Worm (Caenorhabditis elegans) whole organism, midembryonic: Measurements from ENCODE around the gene F31E9.3.

Experiments
- T22C8.4 ChIP-seq: fragments of 200-800 bp; sonication (Bioruptor generic); IDR thresholded peaks from 2 replicates; pipeline ENCODE4 v1.3.6; 2022; ENCODE audit warnings: missing genetic modification characterization, missing compliant biosample characterization
- cog-1 ChIP-seq: sonication (generic microtip); optimal IDR thresholded peaks from 2 replicates; lab custom pipeline; 2016; ENCODE audit warnings: missing genetic modification characterization, missing compliant biosample characterization
- flt-1 ChIP-seq: fragments of 200-800 bp; sonication (Bioruptor generic); IDR thresholded peaks from 2 replicates; pipeline ENCODE4 v1.3.6; 2022; ENCODE audit warnings: missing genetic modification characterization, missing compliant biosample characterization
- klf-2 ChIP-seq: fragments of 200-800 bp; sonication (Bioruptor generic); conservative IDR thresholded peaks from 2 replicates; pipeline ENCODE4 v1.3.6; 2022; ENCODE audit warnings: missing genetic modification reagents, missing genetic modification characterization, missing compliant biosample characterization
- med-1 ChIP-seq: sonication (generic microtip); optimal IDR thresholded peaks from 2 replicates; lab custom pipeline; 2017; ENCODE audit warnings: missing genetic modification characterization, mild to moderate bottlenecking, missing compliant biosample characterization, antibody characterized with exemption, missing genetic modification reagents; ENCODE audit not compliant: insufficient read depth
- ref-1 ChIP-seq: fragments of 200-800 bp; sonication (Bioruptor generic); conservative IDR thresholded peaks from 2 replicates; pipeline ENCODE4 v1.3.6; 2022; ENCODE audit warnings: missing genetic modification reagents, missing genetic modification characterization, missing compliant biosample characterization
- tab-1 ChIP-seq: fragments of 200-800 bp; sonication (Bioruptor generic); IDR thresholded peaks from 2 replicates; pipeline ENCODE4 v1.3.6; 2022; ENCODE audit warnings: missing genetic modification characterization, missing compliant biosample characterization
- ztf-23 ChIP-seq: fragments of 200-800 bp; sonication (Bioruptor generic); IDR thresholded peaks from 2 replicates; pipeline ENCODE4 v1.3.6; 2022; ENCODE audit warnings: missing genetic modification reagents, missing genetic modification characterization, missing compliant biosample characterization
- ztf-29 ChIP-seq: fragments of 200-800 bp; sonication (Bioruptor generic); IDR thresholded peaks from 2 replicates; pipeline ENCODE4 v1.3.6; 2022; ENCODE audit warnings: missing genetic modification reagents, missing genetic modification characterization, missing compliant biosample characterization

Gene F31E9.3

DNA sequence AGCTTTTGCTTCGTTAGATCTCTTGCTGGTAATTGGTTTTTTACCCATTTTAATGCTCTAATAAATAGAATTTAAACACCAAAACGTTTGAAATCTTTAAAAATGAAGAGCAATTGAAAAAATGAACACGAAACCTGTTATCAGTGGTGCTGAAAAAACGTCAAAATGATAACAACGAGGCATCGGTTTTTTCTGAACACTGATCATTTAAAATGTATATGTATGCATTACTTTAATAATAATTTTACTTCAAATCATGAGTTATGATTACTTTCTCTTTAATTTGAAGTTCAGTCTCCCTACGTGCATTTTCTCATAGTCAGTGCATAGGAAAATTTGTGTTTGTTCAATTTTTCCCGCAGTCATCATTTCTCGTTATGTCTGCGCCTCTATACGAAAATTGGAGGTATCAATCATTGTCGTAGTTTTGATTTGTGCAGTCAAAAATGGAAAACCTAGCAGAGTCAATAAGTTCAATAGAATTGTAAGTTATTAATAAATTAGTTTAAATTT lies at the start of gene F31E9.3:
TSS of gene F31E9.3 (plus strand) at position 194 of the 513 bp plus-strand sequence.
- TF ChIP-seq ref-1 (GFP tag; lab: Robert Waterston, UW) = no peak
- no peak for TF ChIP-seq tab-1 (GFP tag; lab: Robert Waterston, UW)
- TF ChIP-seq cog-1 (tag; lab: Kevin White, UChicago) = no peak
- TF ChIP-seq ztf-23 (GFP tag; lab: Robert Waterston, UW) = no peak
- TF ChIP-seq med-1 (GFP tag; lab: Kevin White, UChicago) = no peak
- TF ChIP-seq flt-1 (GFP tag; lab: Robert Waterston, UW) = no peak
- TF ChIP-seq T22C8.4 (GFP tag; lab: Robert Waterston, UW) = no peak
- TF ChIP-seq ztf-29 (GFP tag; lab: Robert Waterston, UW) = no peak
- TF ChIP-seq klf-2 (GFP tag; lab: Robert Waterston, UW) = no peak

DNA sequence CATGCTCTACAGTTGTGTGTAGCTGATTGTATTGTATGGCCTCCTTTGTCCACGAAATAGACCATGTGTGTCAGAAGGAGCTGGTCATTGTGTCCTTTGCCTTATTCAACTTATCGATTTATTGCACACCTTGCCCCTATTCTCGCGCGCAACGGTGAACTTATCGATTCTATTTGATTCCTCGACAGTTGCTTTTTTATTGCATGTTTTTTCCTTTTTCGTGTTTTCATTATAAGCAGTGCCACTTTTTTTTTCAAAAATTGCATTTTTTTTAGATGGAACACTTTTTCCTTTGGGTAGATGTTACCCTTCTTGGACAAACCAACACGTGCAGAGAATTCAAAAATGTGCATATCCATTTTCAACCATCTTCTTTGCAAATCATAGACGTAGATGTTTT lies 49.1 kb upstream of the F31E9.3 start, which contains the start of gene K10G4.10:
TSS of gene K10G4.10 (plus strand) at position 301 of the 400 bp plus-strand sequence.
- TF ChIP-seq ztf-29 (GFP tag; lab: Robert Waterston, UW) (no peak), ztf-23 (GFP tag; lab: Robert Waterston, UW) (no peak), cog-1 (tag; lab: Kevin White, UChicago) (no peak), tab-1 (GFP tag; lab: Robert Waterston, UW) (no peak), T22C8.4 (GFP tag; lab: Robert Waterston, UW) (no peak), klf-2 (GFP tag; lab: Robert Waterston, UW) (no peak), flt-1 (GFP tag; lab: Robert Waterston, UW) (no peak), med-1 (GFP tag; lab: Kevin White, UChicago) (no peak), ref-1 (GFP tag; lab: Robert Waterston, UW) (no peak)

DNA sequence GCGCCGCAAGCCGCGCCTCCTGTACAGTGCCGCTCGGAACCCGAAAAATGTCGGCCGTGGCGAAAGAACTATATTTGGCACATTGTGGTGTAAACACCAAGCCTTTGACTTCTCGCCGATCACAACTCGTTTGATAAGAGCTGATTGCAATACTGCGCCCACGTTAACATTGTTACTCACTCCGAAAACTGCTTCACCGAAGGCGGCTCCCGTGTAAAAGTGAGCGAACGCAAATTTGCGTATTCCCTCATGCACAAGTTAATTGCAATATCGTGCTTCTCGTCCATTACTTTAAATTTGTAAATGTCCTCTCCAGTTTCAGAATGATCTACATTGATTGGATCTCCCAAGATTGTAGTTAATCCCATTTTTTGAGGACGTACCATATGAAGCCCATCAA lies 38.2 kb upstream of the F31E9.3 start:
- TF ChIP-seq tab-1 (GFP tag; lab: Robert Waterston, UW) (no peak), ztf-29 (GFP tag; lab: Robert Waterston, UW) (no peak), cog-1 (tag; lab: Kevin White, UChicago) (no peak), med-1 (GFP tag; lab: Kevin White, UChicago) (no peak), T22C8.4 (GFP tag; lab: Robert Waterston, UW) (no peak), klf-2 (GFP tag; lab: Robert Waterston, UW) (no peak), ref-1 (GFP tag; lab: Robert Waterston, UW) (no peak), ztf-23 (GFP tag; lab: Robert Waterston, UW) (no peak), flt-1 (GFP tag; lab: Robert Waterston, UW) (no peak)

DNA sequence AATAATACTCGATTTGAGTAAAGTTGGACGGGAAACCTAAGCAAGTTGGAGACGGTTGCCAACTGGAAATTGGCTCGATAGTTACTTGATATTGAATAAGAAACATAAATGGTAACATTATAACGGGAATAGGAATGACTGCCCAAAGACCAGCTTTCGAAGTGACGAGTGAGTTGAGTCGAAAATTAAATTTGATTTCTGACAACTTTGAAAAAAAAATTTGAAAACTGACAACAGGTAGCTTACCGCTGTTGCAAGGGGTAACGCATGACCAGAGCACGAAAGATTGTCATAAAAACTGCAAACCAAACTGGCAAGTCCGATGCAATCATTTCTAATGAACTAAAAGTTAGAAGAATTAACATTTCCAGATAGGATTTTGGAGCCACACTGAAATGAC lies 29.6 kb upstream of the F31E9.3 start:
- TF ChIP-seq ztf-23 (GFP tag; lab: Robert Waterston, UW) (no peak), flt-1 (GFP tag; lab: Robert Waterston, UW) (no peak), klf-2 (GFP tag; lab: Robert Waterston, UW) (no peak), T22C8.4 (GFP tag; lab: Robert Waterston, UW) (no peak), ztf-29 (GFP tag; lab: Robert Waterston, UW) (no peak), med-1 (GFP tag; lab: Kevin White, UChicago) (no peak), cog-1 (tag; lab: Kevin White, UChicago) (no peak), tab-1 (GFP tag; lab: Robert Waterston, UW) (no peak), ref-1 (GFP tag; lab: Robert Waterston, UW) (no peak)

DNA sequence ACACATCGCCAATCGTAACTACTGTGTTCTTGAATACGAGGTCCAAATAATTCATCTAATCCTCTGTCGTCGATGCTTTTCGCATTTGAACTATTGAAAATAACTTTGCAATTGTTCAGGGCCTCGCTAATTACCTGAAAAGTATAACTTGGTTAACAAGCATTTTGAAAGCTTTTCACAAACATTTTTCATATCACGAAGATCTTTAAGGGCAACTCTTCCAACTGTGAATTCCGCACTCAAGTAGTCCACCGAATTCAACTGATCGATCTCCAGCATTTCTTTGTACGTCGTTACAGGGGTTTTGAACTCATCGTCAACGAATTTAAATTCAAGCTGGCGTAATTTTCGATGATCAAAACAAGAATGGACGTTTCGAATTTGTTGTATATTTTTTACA lies 25.9 kb upstream of the F31E9.3 start:
- TF ChIP-seq cog-1 (tag; lab: Kevin White, UChicago) = no peak
- TF ChIP-seq ztf-23 (GFP tag; lab: Robert Waterston, UW) = no peak
- no peak for TF ChIP-seq tab-1 (GFP tag; lab: Robert Waterston, UW)
- no peak for TF ChIP-seq T22C8.4 (GFP tag; lab: Robert Waterston, UW)
- no peak for TF ChIP-seq ref-1 (GFP tag; lab: Robert Waterston, UW)
- TF ChIP-seq ztf-29 (GFP tag; lab: Robert Waterston, UW) = no peak
- no peak for TF ChIP-seq flt-1 (GFP tag; lab: Robert Waterston, UW)

DNA sequence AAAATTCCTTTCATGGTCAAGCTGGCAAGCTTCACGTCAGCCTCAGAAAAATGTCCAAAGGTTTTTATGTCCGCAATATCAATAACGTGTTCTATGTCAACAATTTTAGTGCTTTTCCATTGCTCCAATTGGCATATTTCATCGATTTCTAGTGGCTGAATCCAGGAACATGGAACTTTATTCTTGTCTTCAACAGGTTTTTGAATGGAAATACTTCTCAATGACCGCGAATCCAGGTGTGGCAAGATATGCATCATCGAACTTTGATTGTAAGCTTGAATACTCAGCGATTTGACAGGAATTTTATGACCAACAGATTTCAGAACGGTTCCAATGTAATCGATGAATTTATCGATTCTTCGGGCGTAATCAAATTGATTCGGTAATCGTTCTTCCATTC lies 23.7 kb upstream of the F31E9.3 start:
- TF ChIP-seq ztf-29 (GFP tag; lab: Robert Waterston, UW) (no peak), tab-1 (GFP tag; lab: Robert Waterston, UW) (no peak), cog-1 (tag; lab: Kevin White, UChicago) (no peak), klf-2 (GFP tag; lab: Robert Waterston, UW) (no peak), ref-1 (GFP tag; lab: Robert Waterston, UW) (no peak), T22C8.4 (GFP tag; lab: Robert Waterston, UW) (no peak), flt-1 (GFP tag; lab: Robert Waterston, UW) (no peak), med-1 (GFP tag; lab: Kevin White, UChicago) (no peak), ztf-23 (GFP tag; lab: Robert Waterston, UW) (no peak)

DNA sequence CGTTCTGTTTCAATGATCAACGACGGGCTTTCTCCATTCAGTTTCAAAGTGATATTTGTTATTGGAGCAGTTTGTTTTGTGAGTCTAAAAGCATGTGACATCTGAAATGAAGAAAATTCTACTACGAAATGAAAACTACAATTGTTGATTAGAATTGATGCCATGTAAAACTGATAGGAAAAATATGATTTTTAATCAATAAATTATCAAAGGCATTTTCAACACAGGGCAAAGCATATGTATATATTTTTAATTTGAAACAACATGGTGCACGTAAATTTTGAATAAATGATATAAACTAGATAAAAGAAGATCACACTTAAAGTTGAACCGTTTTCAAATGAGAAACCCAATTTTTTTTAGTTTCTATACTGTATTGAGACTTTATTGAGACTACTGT lies 21.0 kb upstream of the F31E9.3 start, which contains the start of gene K10G4.5:
TSS of gene K10G4.5 (minus strand) at position 101 of the 400 bp plus-strand sequence.
- TF ChIP-seq med-1 (GFP tag; lab: Kevin White, UChicago) = no peak
- no peak for TF ChIP-seq T22C8.4 (GFP tag; lab: Robert Waterston, UW)

DNA sequence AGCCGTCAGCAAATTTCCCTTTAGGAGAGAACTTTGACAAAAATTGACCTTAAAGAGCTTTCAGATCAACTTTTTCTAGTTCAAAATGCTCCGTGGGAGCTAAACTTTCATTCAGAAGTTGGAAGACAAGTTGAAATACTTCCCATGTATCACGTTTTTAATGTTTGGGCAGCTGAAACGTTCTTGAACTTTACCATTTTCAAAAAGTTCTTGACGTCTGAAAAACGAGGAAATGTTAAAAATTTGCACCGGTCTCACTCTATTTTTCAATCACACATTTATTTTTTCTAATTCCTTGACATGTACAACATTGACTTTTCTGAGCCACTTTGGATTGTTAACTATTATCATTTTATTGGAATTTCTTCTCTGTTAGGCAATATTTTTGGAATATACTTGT lies 19.6 kb upstream of the F31E9.3 start, which contains the start of gene sri-70:
TSS of gene sri-70 (plus strand) at position 301 of the 400 bp plus-strand sequence.
- TF ChIP-seq tab-1 (GFP tag; lab: Robert Waterston, UW) (no peak), klf-2 (GFP tag; lab: Robert Waterston, UW) (no peak), cog-1 (tag; lab: Kevin White, UChicago) (no peak), flt-1 (GFP tag; lab: Robert Waterston, UW) (no peak), med-1 (GFP tag; lab: Kevin White, UChicago) (no peak), T22C8.4 (GFP tag; lab: Robert Waterston, UW) (no peak), ztf-23 (GFP tag; lab: Robert Waterston, UW) (no peak), ztf-29 (GFP tag; lab: Robert Waterston, UW) (no peak), ref-1 (GFP tag; lab: Robert Waterston, UW) (no peak)

DNA sequence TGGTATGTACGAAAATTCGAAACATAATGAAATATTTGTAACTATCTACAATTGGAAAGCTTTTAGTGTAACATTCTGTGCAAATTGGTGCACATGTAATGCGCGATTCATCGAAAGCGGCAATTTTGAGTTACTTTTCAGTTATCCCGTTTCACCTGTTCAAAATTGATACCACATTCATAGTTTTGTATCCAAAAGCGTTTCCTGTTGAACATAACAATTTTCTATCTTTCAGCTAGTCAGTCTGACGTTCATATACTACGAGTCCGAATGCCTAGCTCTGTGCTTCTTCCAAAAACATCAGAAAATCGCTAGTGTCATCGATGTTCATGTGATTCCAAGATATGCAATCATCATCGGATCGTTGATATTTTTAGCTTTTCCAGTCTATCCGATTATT lies 19.0 kb upstream of the F31E9.3 start:
- TF ChIP-seq T22C8.4 (GFP tag; lab: Robert Waterston, UW) = no peak
- TF ChIP-seq tab-1 (GFP tag; lab: Robert Waterston, UW) = no peak
- no peak for TF ChIP-seq ztf-29 (GFP tag; lab: Robert Waterston, UW)
- no peak for TF ChIP-seq ref-1 (GFP tag; lab: Robert Waterston, UW)
- no peak for TF ChIP-seq med-1 (GFP tag; lab: Kevin White, UChicago)
- no peak for TF ChIP-seq klf-2 (GFP tag; lab: Robert Waterston, UW)
- TF ChIP-seq flt-1 (GFP tag; lab: Robert Waterston, UW) = no peak
- TF ChIP-seq ztf-23 (GFP tag; lab: Robert Waterston, UW) = no peak
- no peak for TF ChIP-seq cog-1 (tag; lab: Kevin White, UChicago)
